Fruit fly (Drosophila melanogaster) Kc167 (cell line): Measurements from ENCODE around the gene CG31955.

Source experiments
- Myc ChIP-seq: fragments of >200 bp; optimal IDR thresholded peaks from 2 replicates; lab custom pipeline; 2017; ENCODE audit warnings: missing external identifiers
- Sin3A ChIP-seq: fragments of >200 bp; optimal IDR thresholded peaks from 2 replicates; lab custom pipeline; 2018; ENCODE audit warnings: missing external identifiers
- h ChIP-seq: fragments of >200 bp; optimal IDR thresholded peaks from 3 replicates; lab custom pipeline; 2018; ENCODE audit warnings: missing external identifiers
- insv ChIP-seq: fragments of >200 bp; optimal IDR thresholded peaks from 3 replicates; lab custom pipeline; 2018; ENCODE audit warnings: missing external identifiers
- psq ChIP-seq: fragments of >200 bp; optimal IDR thresholded peaks from 2 replicates; lab custom pipeline; 2017; ENCODE audit warnings: missing external identifiers
- ttk ChIP-seq: sonication (Bioruptor generic); optimal IDR thresholded peaks from 2 replicates; lab custom pipeline; 2017; ENCODE audit warnings: missing external identifiers

The CG31955 gene

dm6 chr2L:3712949-3713416 lies at the start of gene CG31955, which contains the start of gene CG2818:
TSS of gene CG31955 (minus strand) at chr2L:3713105.
TSS of gene CG2818 (plus strand) at chr2L:3713360.
- TF ChIP-seq Myc (lab: Kevin White, UChicago) (no peak), insv (no peak), h (lab: Kevin White, UChicago) (no peak), Sin3A (no peak), ttk (lab: Kevin White, UChicago) (no peak), psq (lab: Kevin White, UChicago) (no peak)

dm6 chr2L:3756831-3757351 lies 44.0 kb upstream of the CG31955 start, which contains the start of gene CG43707:
TSS of gene CG43707 (plus strand) at chr2L:3757256.
- TF ChIP-seq insv (no peak), Myc (lab: Kevin White, UChicago) (no peak), h (lab: Kevin White, UChicago) (no peak), Sin3A (no peak), psq (lab: Kevin White, UChicago) (no peak), ttk (lab: Kevin White, UChicago) (no peak)

dm6 chr2L:3754835-3755547 lies 42.1 kb upstream of the CG31955 start:
- TF ChIP-seq h (lab: Kevin White, UChicago) (no peak), Sin3A (no peak), insv (no peak), psq (lab: Kevin White, UChicago) (no peak)

dm6 chr2L:3748691-3749090 lies 35.8 kb upstream of the CG31955 start:
- TF ChIP-seq h (lab: Kevin White, UChicago) (no peak), Sin3A (no peak), ttk (lab: Kevin White, UChicago) (no peak), Myc (lab: Kevin White, UChicago) (no peak)

- no peak for TF ChIP-seq h (lab: Kevin White, UChicago)
These were observed 27.5 kb upstream of the CG31955 start for dm6 chr2L:3740443-3740842.

dm6 chr2L:3737682-3738081 lies 24.8 kb upstream of the CG31955 start:
- no peak for TF ChIP-seq h (lab: Kevin White, UChicago)
- no peak for TF ChIP-seq Myc (lab: Kevin White, UChicago)
- TF ChIP-seq ttk (lab: Kevin White, UChicago) = no peak
- no peak for TF ChIP-seq Sin3A
- TF ChIP-seq psq (lab: Kevin White, UChicago) = no peak
- no peak for TF ChIP-seq insv

- no peak for TF ChIP-seq insv
- no peak for TF ChIP-seq Myc (lab: Kevin White, UChicago)
These were observed 24.2 kb upstream of the CG31955 start for dm6 chr2L:3737003-3737662.

dm6 chr2L:3731055-3731454 lies 18.1 kb upstream of the CG31955 start:
- TF ChIP-seq psq (lab: Kevin White, UChicago) = no peak
- no peak for TF ChIP-seq Myc (lab: Kevin White, UChicago)
- no peak for TF ChIP-seq Sin3A
- TF ChIP-seq ttk (lab: Kevin White, UChicago) = no peak
- TF ChIP-seq h (lab: Kevin White, UChicago) = no peak
- TF ChIP-seq insv = no peak

- no peak for TF ChIP-seq psq (lab: Kevin White, UChicago)
- no peak for TF ChIP-seq ttk (lab: Kevin White, UChicago)
- no peak for TF ChIP-seq Sin3A
- TF ChIP-seq insv = no peak
- no peak for TF ChIP-seq h (lab: Kevin White, UChicago)
- TF ChIP-seq Myc (lab: Kevin White, UChicago) = no peak
These were observed 17.5 kb upstream of the CG31955 start, which contains the start of gene CG10019 for dm6 chr2L:3730182-3730975. TSS of gene CG10019 (plus strand) at chr2L:3730466.

dm6 chr2L:3729635-3730034 lies 16.7 kb upstream of the CG31955 start:
- TF ChIP-seq Myc (lab: Kevin White, UChicago) (no peak), h (lab: Kevin White, UChicago) (no peak), ttk (lab: Kevin White, UChicago) (no peak)

- no peak for TF ChIP-seq Myc (lab: Kevin White, UChicago)
- TF ChIP-seq h (lab: Kevin White, UChicago) = no peak
- TF ChIP-seq Sin3A = no peak
- TF ChIP-seq ttk (lab: Kevin White, UChicago) = no peak
- no peak for TF ChIP-seq psq (lab: Kevin White, UChicago)
- TF ChIP-seq insv = no peak
These were observed 6.6 kb upstream of the CG31955 start for dm6 chr2L:3719414-3719959.
